Fruit fly (Drosophila melanogaster): ENCODE measurements around the gene anox.

The anox gene

dm6 chrX:21319202-21319772 lies at the start of gene anox, which contains the start of gene SLIRP1:
Gene anox (minus strand): TSS chrX:21319296.
Gene SLIRP1 (minus strand): TSS chrX:21319296.
- TF ChIP-seq brk (GFP tag; optimal IDR thresholded peaks at IDR 0.05) = no peak
- TF ChIP-seq Myc (optimal IDR thresholded peaks at IDR 0.05) = no peak
- TF ChIP-seq sv (GFP tag; optimal IDR thresholded peaks at IDR 0.05) = peak; percentile 83
- peak; percentile 76 for TF ChIP-seq psq (GFP tag; optimal IDR thresholded peaks at IDR 0.05)
- TF ChIP-seq HLH106 (tag; optimal IDR thresholded peaks at IDR 0.05) = peak; percentile 88
- no peak for TF ChIP-seq Hr78 (GFP tag; optimal IDR thresholded peaks at IDR 0.05)
- TF ChIP-seq Mio (GFP tag; optimal IDR thresholded peaks at IDR 0.05) = no peak
- peak; percentile 79 for TF ChIP-seq rgr (GFP tag; optimal IDR thresholded peaks at IDR 0.05)
- TF ChIP-seq dmrt93B (GFP tag; optimal IDR thresholded peaks at IDR 0.05) = peak; percentile 85
- no peak for TF ChIP-seq CrebA (GFP tag; optimal IDR thresholded peaks at IDR 0.05; ENCODE audit: borderline replicate concordance)
- peak; percentile 32 for TF ChIP-seq Hr83 (GFP tag; optimal IDR thresholded peaks at IDR 0.05; ENCODE audit: poor library complexity, severe bottlenecking)
- TF ChIP-seq Sp1 (GFP tag; optimal IDR thresholded peaks at IDR 0.05) = peak; percentile 87
- TF ChIP-seq Dif (GFP tag; optimal IDR thresholded peaks at IDR 0.05; ENCODE audit: partially characterized antibody) = no peak
- peak; percentile 23 for TF ChIP-seq sage (GFP tag; optimal IDR thresholded peaks at IDR 0.05)
- no peak for TF ChIP-seq Abd-B (GFP tag; optimal IDR thresholded peaks at IDR 0.05)
- TF ChIP-seq jim (GFP tag; optimal IDR thresholded peaks at IDR 0.05) = no peak
- TF ChIP-seq Rel (GFP tag; optimal IDR thresholded peaks at IDR 0.05) = no peak
- peak; percentile 56 for TF ChIP-seq Rel (tag; optimal IDR thresholded peaks at IDR 0.05)
- TF ChIP-seq CG32264 (GFP tag; optimal IDR thresholded peaks at IDR 0.05) = peak; percentile 43
- TF ChIP-seq OdsH (GFP tag; optimal IDR thresholded peaks at IDR 0.05) = peak; percentile 82
- TF ChIP-seq dsf (GFP tag; optimal IDR thresholded peaks at IDR 0.05; ENCODE audit: borderline replicate concordance) = no peak
- peak; percentile 92 for TF ChIP-seq woc (GFP tag; optimal IDR thresholded peaks at IDR 0.05)
- TF ChIP-seq CG9705 (GFP tag; optimal IDR thresholded peaks at IDR 0.05) = peak; percentile 74
- peak; percentile 76 for TF ChIP-seq ey (GFP tag; optimal IDR thresholded peaks at IDR 0.05)
- TF ChIP-seq pan (optimal IDR thresholded peaks at IDR 0.05) = no peak
- no peak for TF ChIP-seq N (GFP tag; optimal IDR thresholded peaks at IDR 0.05)
- no peak for TF ChIP-seq GATAd (GFP tag; optimal IDR thresholded peaks at IDR 0.05)
- peak in 1 of 2 experiments; percentile 85 for TF ChIP-seq foxo (GFP tag; optimal IDR thresholded peaks at IDR 0.05)
- TF ChIP-seq usp (GFP tag; optimal IDR thresholded peaks at IDR 0.05) = no peak
- no peak for TF ChIP-seq Vsx2 (GFP tag; optimal IDR thresholded peaks at IDR 0.05; ENCODE audit: partially characterized antibody)
- peak; percentile 80 for TF ChIP-seq h (GFP tag; optimal IDR thresholded peaks at IDR 0.05)
- no peak for TF ChIP-seq lola (GFP tag; optimal IDR thresholded peaks at IDR 0.05)
- TF ChIP-seq Hnf4 (GFP tag; optimal IDR thresholded peaks at IDR 0.05) = peak; percentile 71
- TF ChIP-seq dl (GFP tag; optimal IDR thresholded peaks at IDR 0.05; ENCODE audit: insufficient read depth in 1 of 2, partially characterized antibody in 2 of 2) = no peak
- TF ChIP-seq tai (GFP tag; optimal IDR thresholded peaks at IDR 0.05) = no peak
- TF ChIP-seq fru (GFP tag; optimal IDR thresholded peaks at IDR 0.05) = peak; percentile 85
- TF ChIP-seq Jra (GFP tag; optimal IDR thresholded peaks at IDR 0.05) = peak; percentile 50
- peak; percentile 61 for TF ChIP-seq br (GFP tag; optimal IDR thresholded peaks at IDR 0.05)
- no peak for TF ChIP-seq Dfd (GFP tag; optimal IDR thresholded peaks at IDR 0.05)

- TF ChIP-seq br (GFP tag; optimal IDR thresholded peaks at IDR 0.05) (peak; percentile 2), sv (GFP tag; optimal IDR thresholded peaks at IDR 0.05) (no peak), Mio (GFP tag; optimal IDR thresholded peaks at IDR 0.05) (no peak), CrebA (GFP tag; optimal IDR thresholded peaks at IDR 0.05; ENCODE audit: borderline replicate concordance) (peak; percentile 90), Vsx2 (GFP tag; optimal IDR thresholded peaks at IDR 0.05; ENCODE audit: partially characterized antibody) (no peak), GATAd (GFP tag; optimal IDR thresholded peaks at IDR 0.05) (no peak), Myc (optimal IDR thresholded peaks at IDR 0.05) (no peak), dmrt93B (GFP tag; optimal IDR thresholded peaks at IDR 0.05) (no peak), sage (GFP tag; optimal IDR thresholded peaks at IDR 0.05) (no peak), pan (optimal IDR thresholded peaks at IDR 0.05) (no peak), dl (GFP tag; optimal IDR thresholded peaks at IDR 0.05; ENCODE audit: insufficient read depth in 1 of 2, partially characterized antibody in 2 of 2) (no peak), Abd-B (GFP tag; optimal IDR thresholded peaks at IDR 0.05) (no peak), tai (GFP tag; optimal IDR thresholded peaks at IDR 0.05) (no peak), Hr83 (GFP tag; optimal IDR thresholded peaks at IDR 0.05; ENCODE audit: poor library complexity, severe bottlenecking) (peak; percentile 20), usp (GFP tag; optimal IDR thresholded peaks at IDR 0.05) (no peak), ey (GFP tag; optimal IDR thresholded peaks at IDR 0.05) (no peak), CG9705 (GFP tag; optimal IDR thresholded peaks at IDR 0.05) (no peak), psq (GFP tag; optimal IDR thresholded peaks at IDR 0.05) (no peak), N (GFP tag; optimal IDR thresholded peaks at IDR 0.05) (no peak), lola (GFP tag; optimal IDR thresholded peaks at IDR 0.05) (no peak), OdsH (GFP tag; optimal IDR thresholded peaks at IDR 0.05) (peak; percentile 7), Hnf4 (GFP tag; optimal IDR thresholded peaks at IDR 0.05) (no peak), Sp1 (GFP tag; optimal IDR thresholded peaks at IDR 0.05) (no peak), Dif (GFP tag; optimal IDR thresholded peaks at IDR 0.05; ENCODE audit: partially characterized antibody) (peak; percentile 26), h (GFP tag; optimal IDR thresholded peaks at IDR 0.05) (peak; percentile 37), dsf (GFP tag; optimal IDR thresholded peaks at IDR 0.05; ENCODE audit: borderline replicate concordance) (no peak), CG32264 (GFP tag; optimal IDR thresholded peaks at IDR 0.05) (no peak), Dfd (GFP tag; optimal IDR thresholded peaks at IDR 0.05) (no peak), Jra (GFP tag; optimal IDR thresholded peaks at IDR 0.05) (no peak), rgr (GFP tag; optimal IDR thresholded peaks at IDR 0.05) (peak; percentile 4), Rel (GFP tag; optimal IDR thresholded peaks at IDR 0.05) (no peak), Rel (tag; optimal IDR thresholded peaks at IDR 0.05) (peak; percentile 5), Hr78 (GFP tag; optimal IDR thresholded peaks at IDR 0.05) (no peak), jim (GFP tag; optimal IDR thresholded peaks at IDR 0.05) (peak; percentile 72), foxo (GFP tag; optimal IDR thresholded peaks at IDR 0.05) (no peak), HLH106 (tag; optimal IDR thresholded peaks at IDR 0.05) (no peak), brk (GFP tag; optimal IDR thresholded peaks at IDR 0.05) (no peak), woc (GFP tag; optimal IDR thresholded peaks at IDR 0.05) (no peak), fru (GFP tag; optimal IDR thresholded peaks at IDR 0.05) (no peak)
Measured at dm6 chrX:21368410-21368918, 49.4 kb upstream of the anox start.
